Fruit fly (Drosophila melanogaster) whole organism, embryonic: ENCODE results near the gene CG8173.

Experiments used
- CG10147 ChIP-seq: fragments of 200-800 bp; sonication (Bioruptor generic); optimal IDR thresholded peaks from 2 replicates; lab custom pipeline; 2019; ENCODE audit warnings: missing biosample characterization, mild to moderate bottlenecking, missing genetic modification characterization, moderate library complexity
- CG11560 ChIP-seq: fragments of 200-800 bp; sonication (Bioruptor generic); IDR thresholded peaks from 3 replicates; pipeline ENCODE4 v1.3.6; 2022; ENCODE audit warnings: missing biosample characterization, missing genetic modification characterization
- CG12219 ChIP-seq: fragments of 200-800 bp; sonication (Bioruptor generic); optimal IDR thresholded peaks from 3 replicates; lab custom pipeline; 2018; ENCODE audit warnings: missing biosample characterization, mild to moderate bottlenecking, missing genetic modification characterization
- CG13424 ChIP-seq: fragments of 200-800 bp; sonication (Bioruptor generic); optimal IDR thresholded peaks from 2 replicates; lab custom pipeline; 2019; ENCODE audit warnings: missing biosample characterization, mild to moderate bottlenecking, missing genetic modification characterization, moderate library complexity
- CG17186 ChIP-seq: fragments of 200-800 bp; sonication (Bioruptor generic); optimal IDR thresholded peaks from 3 replicates; lab custom pipeline; 2017; ENCODE audit warnings: missing biosample characterization, missing genetic modification reagents, missing genetic modification characterization
- CG2889 ChIP-seq: fragments of 200-800 bp; sonication (Bioruptor generic); IDR thresholded peaks from 3 replicates; pipeline ENCODE4 v1.3.6; 2022; ENCODE audit warnings: missing biosample characterization, missing genetic modification characterization
- CG30403 ChIP-seq: fragments of 200-800 bp; sonication (Bioruptor generic); optimal IDR thresholded peaks from 3 replicates; lab custom pipeline; 2016; ENCODE audit warnings: missing biosample characterization, missing genetic modification characterization
- CG6654 ChIP-seq: fragments of 200-800 bp; sonication (Bioruptor generic); optimal IDR thresholded peaks from 2 replicates; lab custom pipeline; 2017; ENCODE audit warnings: missing biosample characterization, mild to moderate bottlenecking, missing genetic modification characterization
- CG6791 ChIP-seq: fragments of 200-800 bp; sonication (Bioruptor generic); IDR thresholded peaks from 3 replicates; pipeline ENCODE4 v1.3.6; 2022; ENCODE audit warnings: missing biosample characterization, missing genetic modification characterization; ENCODE audit not compliant: partially characterized antibody
- CG7357 ChIP-seq: fragments of 200-800 bp; sonication (Bioruptor generic); IDR thresholded peaks from 3 replicates; pipeline ENCODE4 v1.3.6; 2022; ENCODE audit warnings: missing biosample characterization, missing genetic modification characterization
- CG7786 ChIP-seq: fragments of 200-800 bp; sonication (Bioruptor generic); optimal IDR thresholded peaks from 2 replicates; lab custom pipeline; 2016; ENCODE audit warnings: missing biosample characterization, missing genetic modification characterization
- CG7839 ChIP-seq: fragments of 200-800 bp; sonication (Bioruptor generic); optimal IDR thresholded peaks from 3 replicates; lab custom pipeline; 2018; ENCODE audit warnings: missing biosample characterization, mild to moderate bottlenecking, missing genetic modification characterization, moderate library complexity
- CG8478 ChIP-seq: fragments of >200 bp; optimal IDR thresholded peaks from 2 replicates; lab custom pipeline; 2018
- CG9215 ChIP-seq: fragments of 200-800 bp; sonication (Bioruptor generic); IDR thresholded peaks from 2 replicates; pipeline ENCODE4 v1.3.6; 2022; ENCODE audit warnings: missing biosample characterization, missing genetic modification characterization
- Deaf1 ChIP-seq: fragments of 200-800 bp; optimal IDR thresholded peaks from 3 replicates; lab custom pipeline; 2019; ENCODE audit warnings: missing biosample characterization, mild to moderate bottlenecking, missing genetic modification characterization, moderate library complexity
- Dll ChIP-seq: fragments of 200-800 bp; sonication (Bioruptor generic); IDR thresholded peaks from 4 replicates; pipeline ENCODE4 v1.3.6; 2022; ENCODE audit warnings: missing biosample characterization, missing genetic modification characterization; ENCODE audit not compliant: partially characterized antibody
- HLH4C ChIP-seq: fragments of 200-800 bp; sonication (Bioruptor generic); IDR thresholded peaks from 3 replicates; pipeline ENCODE4 v1.3.6; 2022; ENCODE audit warnings: missing biosample characterization, missing genetic modification characterization; ENCODE audit not compliant: partially characterized antibody
- MBD-R2 ChIP-seq: fragments of 200-800 bp; sonication (Bioruptor generic); IDR thresholded peaks from 2 replicates; pipeline ENCODE4 v1.3.6; 2022; ENCODE audit warnings: missing biosample characterization, missing genetic modification characterization
- Med ChIP-seq: fragments of 200-800 bp; sonication (Bioruptor generic); peaks from one replicate; lab custom pipeline; 2016; ENCODE audit warnings: missing biosample characterization, missing genetic modification characterization, mild to moderate bottlenecking, inconsistent platforms, moderate library complexity
- Nf-YB ChIP-seq: fragments of 200-800 bp; sonication (Bioruptor generic); optimal IDR thresholded peaks from 3 replicates; lab custom pipeline; 2019; ENCODE audit warnings: missing biosample characterization, mild to moderate bottlenecking, missing genetic modification characterization, moderate library complexity
- Optix ChIP-seq: fragments of 200-800 bp; sonication (Bioruptor generic); IDR thresholded peaks from 3 replicates; pipeline ENCODE4 v1.3.6; 2022; ENCODE audit warnings: missing biosample characterization, missing genetic modification characterization
- Ptx1 ChIP-seq: fragments of 200-800 bp; sonication (Bioruptor generic); IDR thresholded peaks from 2 replicates; pipeline ENCODE4 v1.3.6; 2022; ENCODE audit warnings: missing biosample characterization, missing genetic modification characterization
- Sry-δ ChIP-seq: fragments of 200-800 bp; sonication (Bioruptor generic); optimal IDR thresholded peaks from 2 replicates; lab custom pipeline; 2016; ENCODE audit warnings: missing biosample characterization, missing genetic modification characterization
- Trl ChIP-seq, 3 experiments: fragments of >200 bp in 2 of 3; fragments of 200-800 bp in 1 of 3; sonication (Bioruptor generic) in 1 of 3; optimal IDR thresholded peaks; 2 replicates in 1 of 3; 3 replicates in 2 of 3; lab custom pipeline; 2016 to 2017; ENCODE audit warnings: missing biosample characterization in 1 of 3, missing genetic modification characterization in 1 of 3
- YL-1 ChIP-seq: fragments of 200-800 bp; sonication (Bioruptor generic); optimal IDR thresholded peaks from 3 replicates; lab custom pipeline; 2017; ENCODE audit warnings: missing biosample characterization, mild to moderate bottlenecking, missing genetic modification characterization
- ato ChIP-seq: fragments of 200-800 bp; sonication (Bioruptor generic); IDR thresholded peaks from 2 replicates; pipeline ENCODE4 v1.3.6; 2022; ENCODE audit warnings: missing biosample characterization, missing genetic modification characterization; ENCODE audit not compliant: partially characterized antibody
- bigmax ChIP-seq: fragments of 200-800 bp; sonication (Bioruptor generic); optimal IDR thresholded peaks from 2 replicates; lab custom pipeline; 2018; ENCODE audit warnings: missing biosample characterization, mild to moderate bottlenecking, missing genetic modification characterization
- dpn ChIP-seq, 2 experiments: fragments of 200-800 bp; sonication (Bioruptor generic); optimal IDR thresholded peaks; 3 replicates each; lab custom pipeline; 2016; ENCODE audit warnings: missing biosample characterization in 2 of 2, missing genetic modification characterization in 2 of 2
- eve ChIP-seq, 2 experiments: fragments of >200 bp; optimal IDR thresholded peaks; 2 replicates each; lab custom pipeline; 2017; ENCODE audit warnings: missing biosample characterization in 2 of 2, missing genetic modification characterization in 2 of 2
- ewg ChIP-seq: fragments of 200-800 bp; sonication (Bioruptor generic); optimal IDR thresholded peaks from 3 replicates; lab custom pipeline; 2017; ENCODE audit warnings: mild to moderate bottlenecking, missing biosample characterization, missing genetic modification reagents, missing genetic modification characterization
- fd3F ChIP-seq: fragments of 200-800 bp; sonication (Bioruptor generic); optimal IDR thresholded peaks from 2 replicates; lab custom pipeline; 2018; ENCODE audit warnings: missing biosample characterization, mild to moderate bottlenecking, missing genetic modification characterization, moderate library complexity
- fd96Cb ChIP-seq: fragments of 200-800 bp; sonication (Bioruptor generic); optimal IDR thresholded peaks from 2 replicates; lab custom pipeline; 2018; ENCODE audit warnings: missing biosample characterization, mild to moderate bottlenecking, missing genetic modification characterization, moderate library complexity
- fru ChIP-seq: fragments of >200 bp; optimal IDR thresholded peaks from 2 replicates; lab custom pipeline; 2017
- gsb-n ChIP-seq: fragments of 200-800 bp; sonication (Bioruptor generic); optimal IDR thresholded peaks from 3 replicates; lab custom pipeline; 2018; ENCODE audit warnings: missing biosample characterization, mild to moderate bottlenecking, missing genetic modification characterization
- ham ChIP-seq: fragments of 200-800 bp; sonication (Bioruptor generic); IDR thresholded peaks from 2 replicates; pipeline ENCODE4 v1.3.6; 2022; ENCODE audit warnings: missing biosample characterization, missing genetic modification characterization
- hb ChIP-seq: fragments of 200-800 bp; sonication (Bioruptor generic); IDR thresholded peaks from 3 replicates; pipeline ENCODE4 v1.3.6; 2022; ENCODE audit warnings: missing biosample characterization, missing genetic modification characterization; ENCODE audit not compliant: partially characterized antibody
- lbe ChIP-seq: fragments of 200-800 bp; sonication (Bioruptor generic); optimal IDR thresholded peaks from 2 replicates; lab custom pipeline; 2016; ENCODE audit warnings: missing biosample characterization, mild to moderate bottlenecking, missing genetic modification characterization
- nerfin-2 ChIP-seq: fragments of 200-800 bp; sonication (Bioruptor generic); IDR thresholded peaks from 2 replicates; pipeline ENCODE4 v1.3.6; 2022; ENCODE audit warnings: missing biosample characterization, missing genetic modification characterization; ENCODE audit not compliant: partially characterized antibody
- org-1 ChIP-seq: fragments of 200-800 bp; sonication (Bioruptor generic); optimal IDR thresholded peaks from 2 replicates; lab custom pipeline; 2017; ENCODE audit warnings: missing biosample characterization, missing genetic modification characterization
- p53 ChIP-seq: fragments of 200-800 bp; sonication (Bioruptor generic); optimal IDR thresholded peaks from 2 replicates; lab custom pipeline; 2016; ENCODE audit warnings: missing biosample characterization, missing genetic modification characterization
- prd ChIP-seq, 3 experiments: fragments of >200 bp in 2 of 3; fragments of 200-800 bp in 1 of 3; sonication (Bioruptor generic) in 1 of 3; optimal IDR thresholded peaks in 2 of 3; IDR thresholded peaks in 1 of 3; 2 replicates in 2 of 3; 3 replicates in 1 of 3; pipeline versions ENCODE4 v1.3.6 to Lab custom; 2017 to 2022; ENCODE audit warnings: missing biosample characterization in 1 of 3, missing genetic modification characterization in 1 of 3
- scrt ChIP-seq: fragments of 200-800 bp; sonication (Bioruptor generic); optimal IDR thresholded peaks from 2 replicates; lab custom pipeline; 2018; ENCODE audit warnings: missing biosample characterization, mild to moderate bottlenecking, missing genetic modification characterization, moderate library complexity
- sens ChIP-seq: fragments of 200-800 bp; sonication (Bioruptor generic); peaks from one replicate; lab custom pipeline; 2016; ENCODE audit warnings: missing biosample characterization, missing genetic modification characterization
- tap ChIP-seq: fragments of 200-800 bp; optimal IDR thresholded peaks from 3 replicates; lab custom pipeline; 2019; ENCODE audit warnings: missing biosample characterization, mild to moderate bottlenecking, missing genetic modification characterization, moderate library complexity
- tll ChIP-seq, 2 experiments: fragments of 200-800 bp in 1 of 2; fragments of >200 bp in 1 of 2; sonication (Bioruptor generic) in 1 of 2; optimal IDR thresholded peaks; 2 replicates each; lab custom pipeline; 2017 to 2019; ENCODE audit warnings: missing biosample characterization in 2 of 2, missing genetic modification characterization in 2 of 2, mild to moderate bottlenecking in 1 of 2, moderate library complexity in 1 of 2
- toy ChIP-seq: fragments of 200-800 bp; sonication (Bioruptor generic); IDR thresholded peaks from 2 replicates; pipeline ENCODE4 v1.3.6; 2022; ENCODE audit warnings: missing biosample characterization, missing genetic modification characterization
- unc-4 ChIP-seq: fragments of 200-800 bp; sonication (Bioruptor generic); IDR thresholded peaks from 2 replicates; pipeline ENCODE4 v1.3.6; 2022; ENCODE audit warnings: missing biosample characterization, missing genetic modification characterization; ENCODE audit not compliant: partially characterized antibody
- vvl ChIP-seq: fragments of 200-800 bp; sonication (Bioruptor generic); IDR thresholded peaks from 2 replicates; pipeline ENCODE4 v1.3.6; 2022; ENCODE audit warnings: missing biosample characterization, missing genetic modification characterization

The CG8173 gene

dm6 chrX:17710273-17711085 is 1.0 kb upstream of the CG8173 start (continued):
- TF ChIP-seq CG8478 (lab: Kevin White, UChicago) = no peak
- TF ChIP-seq CG11560 (tag; lab: Robert Waterston, UW) = no peak
- TF ChIP-seq CG6791 (GFP tag; lab: Robert Waterston, UW) = 0 out of 3 replicates have a peak, but pooled peaks have one; percentile 27
- TF ChIP-seq HLH4C (GFP tag; lab: Robert Waterston, UW) = peak; percentile 40; the same call in 1 of the 3 replicates
- no peak for TF ChIP-seq CG6654
- TF ChIP-seq Ptx1 (GFP tag; lab: Robert Waterston, UW) = no peak
- TF ChIP-seq vvl (GFP tag; lab: Robert Waterston, UW) = peak; percentile 50; the same call in 1 of the 2 replicates
- peak in 1 of 2 experiments; percentile 85 for TF ChIP-seq eve (GFP tag; optimal IDR thresholded peaks at IDR 0.05; lab: Kevin White, UChicago)
- peak; percentile 47 for TF ChIP-seq Deaf1
- TF ChIP-seq CG10147 = no peak
- TF ChIP-seq bigmax (GFP tag; lab: Kevin White, UChicago) = no peak
- no peak for TF ChIP-seq CG2889 (GFP tag; lab: Robert Waterston, UW)
- TF ChIP-seq Sry-δ = no peak
- no peak for TF ChIP-seq org-1 (GFP tag; lab: Kevin White, UChicago)
- no peak for TF ChIP-seq YL-1 (GFP tag; lab: Kevin White, UChicago)
- no peak for TF ChIP-seq tap (tag; lab: Kevin White, UChicago)
- TF ChIP-seq sens (GFP tag; lab: Kevin White, UChicago) = peak; percentile 83
- TF ChIP-seq ato = no peak
- no peak for TF ChIP-seq CG7839 (tag; lab: Kevin White, UChicago)
- TF ChIP-seq toy = no peak
- no peak for TF ChIP-seq lbe (GFP tag; lab: Kevin White, UChicago)
- TF ChIP-seq prd (optimal IDR thresholded peaks at IDR 0.05; lab: Kevin White, UChicago) = no peak
- TF ChIP-seq prd (GFP tag; IDR thresholded peaks at IDR 0.05; lab: Robert Waterston, UW) = no peak
- TF ChIP-seq MBD-R2 (GFP tag; lab: Robert Waterston, UW) = no peak
- TF ChIP-seq CG9215 (GFP tag; lab: Robert Waterston, UW) = no peak
- TF ChIP-seq CG13424 (tag; lab: Kevin White, UChicago) = no peak
- TF ChIP-seq scrt = no peak
- TF ChIP-seq Trl (optimal IDR thresholded peaks at IDR 0.05; lab: Kevin White, UChicago) = peak; percentile 90 to 92
- TF ChIP-seq Trl (GFP tag; optimal IDR thresholded peaks at IDR 0.05; lab: Kevin White, UChicago) = no peak
- no peak for TF ChIP-seq nerfin-2 (GFP tag; lab: Robert Waterston, UW)
- no peak for TF ChIP-seq CG12219 (GFP tag; lab: Kevin White, UChicago)
- TF ChIP-seq CG7357 (GFP tag; lab: Robert Waterston, UW) = no peak
- no peak for TF ChIP-seq CG7786 (GFP tag; lab: Kevin White, UChicago)
- no peak for TF ChIP-seq CG30403 (GFP tag; lab: Kevin White, UChicago)
- no peak for TF ChIP-seq fru (lab: Kevin White, UChicago)
- no peak for TF ChIP-seq CG17186
- no peak for TF ChIP-seq fd96Cb (tag; lab: Kevin White, UChicago)
- TF ChIP-seq Dll (GFP tag; lab: Robert Waterston, UW) = no peak
- no peak for TF ChIP-seq Nf-YB
- TF ChIP-seq ewg = no peak
- no peak for TF ChIP-seq gsb-n
- TF ChIP-seq dpn (GFP tag; optimal IDR thresholded peaks at IDR 0.05; lab: Kevin White, UChicago) = no peak
- TF ChIP-seq tll (GFP tag; optimal IDR thresholded peaks at IDR 0.05; lab: Kevin White, UChicago) = no peak
- no peak for TF ChIP-seq p53 (GFP tag; lab: Kevin White, UChicago)
- TF ChIP-seq Med = peak; percentile 16
- TF ChIP-seq hb = no peak
- TF ChIP-seq Optix (GFP tag; lab: Robert Waterston, UW) = no peak
- TF ChIP-seq unc-4 = no peak
- no peak for TF ChIP-seq ham (GFP tag; lab: Robert Waterston, UW)
- no peak for TF ChIP-seq fd3F (GFP tag; lab: Kevin White, UChicago)
